Worm (Caenorhabditis elegans): ENCODE results near the gene asp-17.

DNA sequence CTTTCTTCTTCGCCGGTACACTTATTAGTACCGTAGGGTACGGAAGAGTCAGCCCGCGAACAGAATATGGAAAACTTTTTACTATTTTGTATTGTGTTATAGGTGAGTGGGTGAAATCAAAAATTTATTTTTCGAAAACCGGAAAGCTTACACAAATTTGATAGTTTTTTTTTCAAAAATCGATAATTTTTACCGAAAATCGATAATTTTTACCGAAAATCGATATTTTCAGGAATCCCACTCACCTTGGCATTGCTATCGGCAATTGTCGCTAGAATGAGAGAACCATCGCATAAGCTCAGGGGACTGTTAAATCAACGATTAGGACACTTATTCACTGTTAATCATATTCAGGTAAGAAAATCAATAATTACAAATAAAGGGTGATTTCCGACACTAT lies 26.2 kb upstream of the asp-17 start:
- TF ChIP-seq aly-2 (tag; optimal IDR thresholded peaks at IDR 0.05) (no peak), nhr-90 (tag; optimal IDR thresholded peaks at IDR 0.05; ENCODE audit: poor library complexity) (no peak), nhr-12 (tag; optimal IDR thresholded peaks at IDR 0.05) (no peak), ztf-11 (tag; optimal IDR thresholded peaks at IDR 0.05) (no peak), snpc-4 (tag; optimal IDR thresholded peaks at IDR 0.05) (no peak), skn-1 (tag; optimal IDR thresholded peaks at IDR 0.05) (no peak), egl-13 (tag; optimal IDR thresholded peaks at IDR 0.05) (no peak), mep-1 (tag; optimal IDR thresholded peaks at IDR 0.05) (no peak), zag-1 (tag; optimal IDR thresholded peaks at IDR 0.05) (no peak), nhr-19 (GFP tag; conservative IDR thresholded peaks at IDR 0.05) (no peak), lin-39 (tag; optimal IDR thresholded peaks at IDR 0.05) (no peak), rnt-1 (tag; optimal IDR thresholded peaks at IDR 0.05) (no peak)

Measured in whole organism, L1 larva.